Worm (Caenorhabditis elegans) whole organism, late embryonic: ENCODE results near the gene srj-11.

Experiments
- ceh-2 ChIP-seq: sonication (generic microtip); optimal IDR thresholded peaks from 2 replicates; lab custom pipeline; 2016; ENCODE audit warnings: missing genotype, missing genetic modification characterization, missing compliant biosample characterization
- ceh-9 ChIP-seq: sonication (generic microtip); optimal IDR thresholded peaks from 2 replicates; lab custom pipeline; 2016; ENCODE audit warnings: mild to moderate bottlenecking, missing genetic modification characterization, inconsistent platforms, missing compliant biosample characterization
- nhr-11 ChIP-seq: fragments of 150-350 bp; optimal IDR thresholded peaks from 2 replicates; lab custom pipeline; 2014; ENCODE audit warnings: missing biosample characterization, missing genetic modification characterization
- tbx-2 ChIP-seq: sonication (generic microtip); optimal IDR thresholded peaks from 2 replicates; lab custom pipeline; 2016; ENCODE audit warnings: missing genetic modification characterization, missing compliant biosample characterization
- ttx-3 ChIP-seq: sonication (generic microtip); optimal IDR thresholded peaks from 2 replicates; lab custom pipeline; 2016; ENCODE audit warnings: missing genetic modification reagents, missing genetic modification characterization, missing compliant biosample characterization
- unc-55 ChIP-seq: sonication (generic microtip); optimal IDR thresholded peaks from 2 replicates; lab custom pipeline; 2017; ENCODE audit warnings: missing biosample characterization, missing genetic modification reagents, missing genetic modification characterization
- unc-86 ChIP-seq: sonication (generic microtip); optimal IDR thresholded peaks from 2 replicates; lab custom pipeline; 2016; ENCODE audit warnings: missing genetic modification characterization, missing compliant biosample characterization

- TF ChIP-seq unc-55 (GFP tag; lab: Kevin White, UChicago) (no peak), ceh-2 (no peak), nhr-11 (tag; lab: Kevin White, UChicago) (no peak), tbx-2 (no peak), unc-86 (tag; lab: Kevin White, UChicago) (no peak), ttx-3 (tag; lab: Kevin White, UChicago) (no peak), ceh-9 (no peak)
These were observed 14.8 kb downstream of the srj-11 start, which contains the start of gene srt-63 for ce11 chrV:3256051-3256450.
